Fruit fly (Drosophila melanogaster): ENCODE measurements around the gene Ptpa.

The Ptpa gene

DNA sequence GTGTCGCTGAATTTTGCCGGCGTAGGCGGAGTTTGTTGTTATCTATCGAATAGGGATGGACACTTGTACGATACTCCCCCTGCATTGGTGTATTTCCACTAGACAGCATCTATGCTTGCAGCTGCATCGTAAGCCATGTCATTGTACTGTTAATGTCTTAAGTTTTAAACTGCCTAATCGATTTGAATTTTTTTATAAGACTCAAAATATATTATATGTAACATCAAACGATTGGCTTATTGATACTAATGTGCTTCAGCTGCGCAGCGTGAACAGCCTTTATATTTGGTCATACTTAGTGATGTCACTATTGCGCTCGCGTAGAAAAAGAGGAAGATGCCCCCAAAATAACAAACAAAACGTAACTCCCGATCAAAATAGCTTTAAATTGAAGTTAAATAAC is at the start of gene Ptpa, which contains the start of gene CG9662 (continued):
- TF ChIP-seq sens (GFP tag) (peak; percentile 94), CG13123 (GFP tag; optimal IDR thresholded peaks at IDR 0.05) (peak; percentile 57), repo (GFP tag; optimal IDR thresholded peaks at IDR 0.05) (peak; percentile 65), HLH54F (GFP tag; optimal IDR thresholded peaks at IDR 0.05) (peak; percentile 90), CG9727 (GFP tag; optimal IDR thresholded peaks at IDR 0.05) (peak; percentile 77), slp2 (GFP tag; optimal IDR thresholded peaks at IDR 0.05) (peak; percentile 71), caup (GFP tag; optimal IDR thresholded peaks at IDR 0.05; ENCODE audit: severe bottlenecking) (peak; percentile 61), disco-r (GFP tag; optimal IDR thresholded peaks at IDR 0.05) (peak; percentile 49), Dip2 (GFP tag; IDR thresholded peaks at IDR 0.05) (no peak), gcm2 (GFP tag; optimal IDR thresholded peaks at IDR 0.05) (peak; percentile 15), CG11696 (GFP tag; IDR thresholded peaks at IDR 0.05) (no peak), Mes4 (GFP tag; optimal IDR thresholded peaks at IDR 0.05) (peak; percentile 69), CG12942 (GFP tag; optimal IDR thresholded peaks at IDR 0.05) (peak; percentile 83), CG18599 (GFP tag; optimal IDR thresholded peaks at IDR 0.05) (peak; percentile 63), CG5953 (GFP tag; IDR thresholded peaks at IDR 0.05) (no peak), klu (GFP tag; IDR thresholded peaks at IDR 0.05) (peak; percentile 85), CG7271 (tag; optimal IDR thresholded peaks at IDR 0.05) (peak; percentile 7), abd-A (tag; optimal IDR thresholded peaks at IDR 0.05) (no peak), CG12071 (GFP tag; optimal IDR thresholded peaks at IDR 0.05) (no peak), grau (tag; optimal IDR thresholded peaks at IDR 0.05) (peak; percentile 79), unpg (GFP tag; optimal IDR thresholded peaks at IDR 0.05) (peak; percentile 66), Mrtf (GFP tag; IDR thresholded peaks at IDR 0.05) (peak; percentile 72), Kr (GFP tag; optimal IDR thresholded peaks at IDR 0.05) (no peak), h (optimal IDR thresholded peaks at IDR 0.05) (no peak), CG2129 (GFP tag; IDR thresholded peaks at IDR 0.05; ENCODE audit: partially characterized antibody) (peak; percentile 85), CG15269 (tag; optimal IDR thresholded peaks at IDR 0.05) (peak; percentile 75), gro (GFP tag; optimal IDR thresholded peaks at IDR 0.05) (peak; percentile 78), CG15479 (GFP tag; optimal IDR thresholded peaks at IDR 0.05) (no peak), CG18619 (GFP tag; optimal IDR thresholded peaks at IDR 0.05) (peak; percentile 68), CG4360 (GFP tag; IDR thresholded peaks at IDR 0.05) (peak; percentile 66), CG6854 (GFP tag; optimal IDR thresholded peaks at IDR 0.05) (no peak), CG7372 (GFP tag; IDR thresholded peaks at IDR 0.05) (peak; percentile 83), CG1647 (GFP tag; optimal IDR thresholded peaks at IDR 0.05) (peak; percentile 75), Scr (GFP tag; IDR thresholded peaks at IDR 0.05; ENCODE audit: partially characterized antibody) (peak; percentile 96), Taf1 (GFP tag; IDR thresholded peaks at IDR 0.05) (peak; percentile 70; the same call in 1 of the 2 replicates), CG14965 (GFP tag; optimal IDR thresholded peaks at IDR 0.05; ENCODE audit: borderline replicate concordance) (no peak), CG11247 (GFP tag; IDR thresholded peaks at IDR 0.05) (peak; percentile 64), trh (GFP tag; optimal IDR thresholded peaks at IDR 0.05) (peak; percentile 40), E2f1 (GFP tag; IDR thresholded peaks at IDR 0.05) (peak; percentile 55), gem (tag; optimal IDR thresholded peaks at IDR 0.05) (peak; percentile 90), CG11695 (GFP tag; IDR thresholded peaks at IDR 0.05) (peak; percentile 41; the same call in 1 of the 3 replicates), HLH4C (GFP tag; IDR thresholded peaks at IDR 0.05; ENCODE audit: partially characterized antibody) (peak; percentile 88), Eip74EF (GFP tag; optimal IDR thresholded peaks at IDR 0.05) (no peak), btn (GFP tag; optimal IDR thresholded peaks at IDR 0.05) (peak; percentile 41), pum (GFP tag; optimal IDR thresholded peaks at IDR 0.05) (peak; percentile 88), Nf-YA (GFP tag; IDR thresholded peaks at IDR 0.05) (peak; percentile 45; the same call in 1 of the 2 replicates), CG42726 (GFP tag; IDR thresholded peaks at IDR 0.05; ENCODE audit: partially characterized antibody) (peak; percentile 76), CG10979 (tag; optimal IDR thresholded peaks at IDR 0.05) (peak; percentile 75), ERR (GFP tag; optimal IDR thresholded peaks at IDR 0.05) (peak; percentile 65), stwl (tag; optimal IDR thresholded peaks at IDR 0.05) (peak; percentile 85), CG13296 (GFP tag; optimal IDR thresholded peaks at IDR 0.05) (peak; percentile 23)
